Worm (Caenorhabditis elegans): ENCODE results near the gene F20A1.2.

The F20A1.2 gene

DNA sequence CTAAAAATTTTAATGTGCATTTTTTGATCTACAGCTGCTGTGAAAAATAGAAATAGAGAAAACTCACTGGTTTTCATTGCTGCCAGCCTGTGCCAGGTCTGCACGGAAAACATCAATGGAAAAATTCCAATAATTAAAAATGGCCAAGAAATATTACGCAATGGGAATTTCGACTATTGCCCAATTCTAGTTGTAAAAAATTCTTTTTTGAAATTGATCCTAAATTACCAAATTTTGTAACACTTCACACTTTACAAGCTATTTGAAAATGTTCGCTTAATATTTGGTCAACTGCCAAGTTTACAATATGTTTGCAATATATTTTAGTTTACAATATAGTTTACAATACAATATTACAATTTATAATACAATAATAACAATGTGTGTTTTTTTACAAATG lies 45.4 kb upstream of the F20A1.2 start:
- no peak for TF ChIP-seq lin-11 (tag; optimal IDR thresholded peaks at IDR 0.05)
- no peak for TF ChIP-seq Y55F3AM.14 (GFP tag; optimal IDR thresholded peaks at IDR 0.05)
- no peak for TF ChIP-seq alr-1 (tag; optimal IDR thresholded peaks at IDR 0.05)
- TF ChIP-seq sma-3 (GFP tag; optimal IDR thresholded peaks at IDR 0.05), result no peak
- no peak for TF ChIP-seq F13H6.1 (tag; optimal IDR thresholded peaks at IDR 0.05)
- no peak for TF ChIP-seq mab-5 (tag; optimal IDR thresholded peaks at IDR 0.05)
- no peak for TF ChIP-seq unc-62 (GFP tag; optimal IDR thresholded peaks at IDR 0.05)

DNA sequence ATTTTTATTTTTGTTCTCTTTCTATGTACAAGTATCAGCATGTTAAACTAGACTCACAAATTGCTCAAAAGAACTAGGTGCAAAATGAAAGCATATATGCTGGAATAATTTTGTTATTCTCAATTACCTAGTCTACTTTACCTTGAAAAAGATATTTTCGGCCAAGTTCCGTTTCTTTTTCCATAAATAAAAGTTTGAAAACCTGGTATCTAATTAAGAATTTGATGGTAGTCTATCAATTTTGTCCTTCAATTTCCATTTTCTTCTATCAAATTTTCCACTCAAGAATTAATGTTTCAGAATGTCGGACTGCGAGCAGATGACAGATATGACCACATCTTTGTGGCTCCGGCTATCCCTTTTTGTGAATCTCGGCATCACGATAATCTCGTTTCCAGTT lies 42.3 kb upstream of the F20A1.2 start, which contains the start of gene srab-4:
Gene srab-4 (plus strand): TSS at position 301 of the 400 bp plus-strand sequence.
- TF ChIP-seq snpc-4 (tag; optimal IDR thresholded peaks at IDR 0.05) (no peak), sem-4 (tag; optimal IDR thresholded peaks at IDR 0.05) (no peak)

DNA sequence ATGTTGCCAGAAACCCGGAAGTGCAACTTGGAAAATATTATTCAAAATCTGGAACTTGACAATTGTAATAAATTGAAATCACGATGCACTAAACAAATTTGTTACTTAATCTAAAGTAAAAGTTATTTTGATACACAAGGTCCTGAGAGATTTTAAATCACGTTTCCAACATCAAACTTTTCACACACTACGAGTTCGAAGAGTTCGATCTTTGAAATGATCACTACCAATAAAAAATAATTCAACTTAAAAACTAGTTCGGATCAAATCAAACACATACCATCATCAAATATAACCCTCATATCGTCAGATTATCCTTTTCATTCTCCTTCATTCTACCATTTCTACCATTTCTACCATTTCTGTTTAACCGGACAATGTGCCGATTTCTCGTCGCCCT lies 40.1 kb upstream of the F20A1.2 start, which contains the start of gene spig-10:
Gene spig-10 (plus strand): TSS at position 301 of the 400 bp plus-strand sequence.
- TF ChIP-seq fos-1 (tag; optimal IDR thresholded peaks at IDR 0.05) (no peak), elt-3 (tag; optimal IDR thresholded peaks at IDR 0.05) (no peak), zag-1 (tag; optimal IDR thresholded peaks at IDR 0.05) (no peak), nhr-237 (tag; optimal IDR thresholded peaks at IDR 0.05) (no peak), ztf-1 (GFP tag; conservative IDR thresholded peaks at IDR 0.05) (no peak), lin-39 (tag; optimal IDR thresholded peaks at IDR 0.05) (no peak), unc-39 (tag; optimal IDR thresholded peaks at IDR 0.05) (no peak), ztf-11 (tag; optimal IDR thresholded peaks at IDR 0.05) (no peak), nhr-129 (tag; optimal IDR thresholded peaks at IDR 0.05) (no peak)

DNA sequence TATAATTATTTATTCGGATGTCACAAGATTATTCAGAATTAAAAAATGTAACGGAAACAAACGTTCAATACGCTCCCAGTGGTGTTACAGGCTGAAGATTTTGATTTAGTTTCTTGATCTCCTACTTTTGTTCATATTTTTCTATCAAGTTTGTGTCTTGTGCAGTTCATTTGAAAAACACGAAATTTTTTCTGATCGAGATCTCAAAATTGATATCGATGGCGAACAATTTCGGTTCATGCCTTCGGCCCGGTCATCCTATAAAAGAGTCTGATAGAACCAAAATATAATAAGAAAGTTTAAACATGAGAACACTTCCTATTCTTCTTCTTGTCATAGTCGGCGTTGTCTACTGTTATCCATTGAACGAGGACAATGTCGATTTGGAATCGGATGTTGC lies 38.8 kb upstream of the F20A1.2 start, which contains the start of gene drd-10:
Gene drd-10 (plus strand): TSS at position 301 of the 400 bp plus-strand sequence.
- TF ChIP-seq dmd-4 (tag; optimal IDR thresholded peaks at IDR 0.05), result no peak
- TF ChIP-seq nhr-77 (tag; optimal IDR thresholded peaks at IDR 0.05), result no peak
- TF ChIP-seq ceh-82 (tag; optimal IDR thresholded peaks at IDR 0.05), result no peak
- no peak for TF ChIP-seq nhr-237 (tag; optimal IDR thresholded peaks at IDR 0.05)
- TF ChIP-seq elt-1 (tag; optimal IDR thresholded peaks at IDR 0.05), result no peak
- no peak for TF ChIP-seq nhr-23 (tag; optimal IDR thresholded peaks at IDR 0.05)
- TF ChIP-seq alr-1 (tag; optimal IDR thresholded peaks at IDR 0.05), result no peak
- TF ChIP-seq sma-3 (GFP tag; optimal IDR thresholded peaks at IDR 0.05), result no peak
- no peak for TF ChIP-seq blmp-1 (tag; optimal IDR thresholded peaks at IDR 0.05; ENCODE audit: insufficient read depth)

DNA sequence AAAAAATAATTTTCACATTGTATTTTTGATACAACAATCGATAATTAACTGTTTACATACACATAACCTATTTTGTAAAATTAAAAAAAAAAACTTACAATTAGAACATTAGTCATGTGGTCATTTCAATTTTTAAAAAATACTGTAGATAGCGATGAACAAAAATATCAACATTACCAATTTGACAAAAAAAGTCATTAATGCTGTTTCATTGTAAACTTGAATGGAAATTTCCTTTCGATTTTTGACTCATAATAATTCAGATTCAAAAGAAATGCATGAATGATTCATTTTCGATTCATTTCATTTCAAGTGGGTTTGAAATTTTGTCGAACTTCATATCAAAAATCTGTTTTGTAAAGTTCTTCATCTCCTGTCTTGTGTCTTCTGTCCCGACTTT lies 36.6 kb upstream of the F20A1.2 start, which contains the start of gene C33G8.2:
Gene C33G8.2 (plus strand): TSS at position 301 of the 400 bp plus-strand sequence.
- no peak for TF ChIP-seq dmd-4 (tag; optimal IDR thresholded peaks at IDR 0.05)

DNA sequence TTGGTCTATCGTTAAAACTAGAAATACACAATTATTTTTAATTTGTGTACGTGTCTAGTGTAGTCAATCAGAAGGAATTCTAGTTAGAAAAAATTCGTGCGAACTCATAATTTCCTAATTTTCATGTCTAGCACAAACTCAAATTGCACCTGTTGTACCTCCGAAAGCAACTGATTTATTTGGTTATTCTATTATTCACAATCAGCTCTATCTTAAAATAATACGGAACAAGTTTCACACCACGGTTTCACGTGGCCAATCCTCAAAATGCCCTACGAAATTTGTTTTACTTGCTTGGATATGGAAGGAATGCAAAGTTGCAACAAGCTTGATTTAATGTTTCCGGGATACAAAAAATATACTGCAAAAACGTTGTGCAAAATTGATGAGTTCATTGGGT lies 33.5 kb upstream of the F20A1.2 start, which contains the start of gene srw-127:
Gene srw-127 (plus strand): TSS at position 301 of the 400 bp plus-strand sequence.
- TF ChIP-seq dmd-4 (tag; optimal IDR thresholded peaks at IDR 0.05) (no peak), peb-1 (tag; optimal IDR thresholded peaks at IDR 0.05) (no peak), ZK546.5 (tag; optimal IDR thresholded peaks at IDR 0.05) (no peak), ama-1 (optimal IDR thresholded peaks at IDR 0.05) (no peak), R02D3.7 (tag; optimal IDR thresholded peaks at IDR 0.05) (no peak), sma-9 (GFP tag; optimal IDR thresholded peaks at IDR 0.05) (no peak), sma-9 (tag; optimal IDR thresholded peaks at IDR 0.05) (no peak)

DNA sequence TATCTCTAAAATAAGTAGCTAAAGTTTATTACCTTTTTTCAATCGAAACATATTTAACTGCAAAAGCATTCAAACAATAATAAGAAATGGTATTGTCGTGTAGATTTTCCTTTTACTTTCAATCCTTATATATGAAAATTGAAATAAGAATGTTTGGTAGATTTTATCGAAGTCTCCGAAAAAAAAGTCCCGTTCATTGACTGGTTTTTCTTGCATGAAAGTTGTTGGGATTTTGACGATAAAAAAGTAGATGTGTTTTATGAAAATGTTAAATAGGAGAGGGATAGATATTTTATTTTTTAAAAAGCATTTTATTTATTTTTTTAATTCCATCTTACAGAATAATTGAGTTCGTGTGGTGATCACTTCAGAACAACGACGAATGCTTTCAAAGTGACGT lies 30.2 kb upstream of the F20A1.2 start, which contains the start of gene C33G8.13:
Gene C33G8.13 (minus strand): TSS at position 101 of the 400 bp plus-strand sequence.
- TF ChIP-seq nhr-21 (tag; optimal IDR thresholded peaks at IDR 0.05) (no peak), R02D3.7 (tag; optimal IDR thresholded peaks at IDR 0.05) (no peak), Y55F3AM.14 (GFP tag; optimal IDR thresholded peaks at IDR 0.05) (no peak)

All from whole organism, L2 larva.